Worm (Caenorhabditis elegans) whole organism, early embryonic: ENCODE results near the gene C03B1.14.

ENCODE experiments used
- B0310.2 ChIP-seq: sonication (generic microtip); optimal IDR thresholded peaks from 2 replicates; lab custom pipeline; 2016; ENCODE audit warnings: mild to moderate bottlenecking, missing genetic modification characterization, missing compliant biosample characterization
- F13C5.2 ChIP-seq: sonication (generic microtip); optimal IDR thresholded peaks from 2 replicates; lab custom pipeline; 2017; ENCODE audit warnings: mild to moderate bottlenecking, missing genetic modification characterization, inconsistent platforms, missing compliant biosample characterization
- aly-1 ChIP-seq: sonication (generic microtip); optimal IDR thresholded peaks from 2 replicates; lab custom pipeline; 2016; ENCODE audit warnings: missing genetic modification characterization, missing compliant biosample characterization
- ama-1 ChIP-seq: fragments of 150-350 bp; optimal IDR thresholded peaks from 2 replicates; lab custom pipeline; 2014
- ceh-13 ChIP-seq: fragments of 200-800 bp; sonication (Bioruptor generic); optimal IDR thresholded peaks from 2 replicates; lab custom pipeline; 2018; ENCODE audit warnings: mild to moderate bottlenecking, missing genetic modification characterization, missing compliant biosample characterization
- ceh-36 ChIP-seq: sonication (generic microtip); optimal IDR thresholded peaks from 2 replicates; lab custom pipeline; 2016; ENCODE audit warnings: missing genetic modification characterization, inconsistent platforms, missing compliant biosample characterization
- ets-7 ChIP-seq: sonication (generic microtip); optimal IDR thresholded peaks from 2 replicates; lab custom pipeline; 2016; ENCODE audit warnings: missing genotype, missing genetic modification characterization, missing compliant biosample characterization
- flt-1 ChIP-seq: fragments of 200-800 bp; sonication (Bioruptor generic); IDR thresholded peaks from 2 replicates; pipeline ENCODE4 v1.3.6; 2022; ENCODE audit warnings: missing genetic modification characterization, missing compliant biosample characterization
- hmbx-1 ChIP-seq: sonication (generic microtip); optimal IDR thresholded peaks from 2 replicates; lab custom pipeline; 2016; ENCODE audit warnings: mild to moderate bottlenecking, missing genetic modification characterization, missing compliant biosample characterization
- hmg-4 ChIP-seq: fragments of 200-800 bp; sonication (Bioruptor generic); optimal IDR thresholded peaks from 2 replicates; lab custom pipeline; 2018; ENCODE audit warnings: mild to moderate bottlenecking, missing genetic modification characterization, missing compliant biosample characterization
- hnd-1 ChIP-seq: sonication (generic microtip); optimal IDR thresholded peaks from 2 replicates; lab custom pipeline; 2016; ENCODE audit warnings: missing genetic modification characterization, missing compliant biosample characterization
- pes-1 ChIP-seq: fragments of 200-800 bp; sonication (Bioruptor generic); IDR thresholded peaks from 2 replicates; pipeline ENCODE4 v1.3.6; 2022; ENCODE audit warnings: missing genetic modification reagents, missing genetic modification characterization, missing compliant biosample characterization
- scrt-1 ChIP-seq: fragments of 200-800 bp; sonication (Bioruptor generic); IDR thresholded peaks from 2 replicates; pipeline ENCODE4 v1.3.6; 2022; ENCODE audit warnings: missing genetic modification characterization, missing compliant biosample characterization
- sea-1 ChIP-seq: fragments of 200-800 bp; sonication (Bioruptor generic); conservative IDR thresholded peaks from 2 replicates; pipeline ENCODE4 v1.3.6; 2022; ENCODE audit warnings: missing genetic modification characterization, missing compliant biosample characterization
- tbx-11 ChIP-seq: fragments of 200-800 bp; sonication (Bioruptor generic); IDR thresholded peaks from 2 replicates; pipeline ENCODE4 v1.3.6; 2022; ENCODE audit warnings: missing genetic modification characterization, missing compliant biosample characterization
- tbx-37 ChIP-seq: fragments of 200-800 bp; sonication (Bioruptor generic); conservative IDR thresholded peaks from 2 replicates; pipeline ENCODE4 v1.3.6; 2022; ENCODE audit warnings: missing genetic modification reagents, missing genetic modification characterization, missing compliant biosample characterization
- tra-4 ChIP-seq: sonication (generic microtip); optimal IDR thresholded peaks from 2 replicates; lab custom pipeline; 2017; ENCODE audit warnings: missing genetic modification characterization, missing compliant biosample characterization

The C03B1.14 gene

ce11 chrX:6355030-6355635 is 5.4 kb downstream of the C03B1.14 start, which contains the start of gene C03B1.5:
C03B1.5 (plus strand) TSS chrX:6355585.
- TF ChIP-seq scrt-1 (GFP tag; lab: Robert Waterston, UW) (no peak), ceh-13 (no peak), aly-1 (no peak), tbx-37 (GFP tag; lab: Robert Waterston, UW) (no peak), hnd-1 (tag; lab: Kevin White, UChicago) (no peak), hmbx-1 (tag; lab: Kevin White, UChicago) (no peak), ama-1 (lab: Kevin White, UChicago) (no peak), flt-1 (GFP tag; lab: Robert Waterston, UW) (no peak), tra-4 (tag; lab: Kevin White, UChicago) (no peak), sea-1 (GFP tag; lab: Robert Waterston, UW) (no peak), ceh-36 (tag; lab: Kevin White, UChicago) (no peak), ets-7 (tag; lab: Kevin White, UChicago) (no peak)

- no peak for TF ChIP-seq F13C5.2 (tag; lab: Kevin White, UChicago)
- TF ChIP-seq B0310.2 = no peak
- TF ChIP-seq sea-1 (GFP tag; lab: Robert Waterston, UW) = no peak
- TF ChIP-seq ets-7 (tag; lab: Kevin White, UChicago) = no peak
- no peak for TF ChIP-seq flt-1 (GFP tag; lab: Robert Waterston, UW)
These were observed 6.8 kb downstream of the C03B1.14 start for ce11 chrX:6353763-6354162.

- no peak for TF ChIP-seq pes-1 (GFP tag; lab: Robert Waterston, UW)
- TF ChIP-seq aly-1 = no peak
- TF ChIP-seq sea-1 (GFP tag; lab: Robert Waterston, UW) = no peak
- TF ChIP-seq ama-1 (lab: Kevin White, UChicago) = no peak
- no peak for TF ChIP-seq scrt-1 (GFP tag; lab: Robert Waterston, UW)
- no peak for TF ChIP-seq tbx-37 (GFP tag; lab: Robert Waterston, UW)
- TF ChIP-seq tra-4 (tag; lab: Kevin White, UChicago) = no peak
- TF ChIP-seq ets-7 (tag; lab: Kevin White, UChicago) = no peak
- no peak for TF ChIP-seq hnd-1 (tag; lab: Kevin White, UChicago)
- no peak for TF ChIP-seq tbx-11 (GFP tag; lab: Robert Waterston, UW)
- TF ChIP-seq hmbx-1 (tag; lab: Kevin White, UChicago) = no peak
- no peak for TF ChIP-seq B0310.2
- no peak for TF ChIP-seq ceh-13
- no peak for TF ChIP-seq F13C5.2 (tag; lab: Kevin White, UChicago)
- no peak for TF ChIP-seq ceh-36 (tag; lab: Kevin White, UChicago)
- TF ChIP-seq flt-1 (GFP tag; lab: Robert Waterston, UW) = no peak
- TF ChIP-seq hmg-4 = no peak
These were observed 10.5 kb downstream of the C03B1.14 start, which contains the start of gene C03B1.6 for ce11 chrX:6350016-6350415. C03B1.6 (plus strand) TSS chrX:6350316.

- TF ChIP-seq tra-4 (tag; lab: Kevin White, UChicago) (no peak), ceh-36 (tag; lab: Kevin White, UChicago) (no peak), ama-1 (lab: Kevin White, UChicago) (no peak), tbx-11 (GFP tag; lab: Robert Waterston, UW) (no peak), scrt-1 (GFP tag; lab: Robert Waterston, UW) (no peak), hmbx-1 (tag; lab: Kevin White, UChicago) (no peak), tbx-37 (GFP tag; lab: Robert Waterston, UW) (no peak), sea-1 (GFP tag; lab: Robert Waterston, UW) (no peak), ets-7 (tag; lab: Kevin White, UChicago) (no peak), flt-1 (GFP tag; lab: Robert Waterston, UW) (no peak), hnd-1 (tag; lab: Kevin White, UChicago) (no peak), aly-1 (no peak), ceh-13 (no peak), hmg-4 (no peak), pes-1 (GFP tag; lab: Robert Waterston, UW) (no peak), F13C5.2 (tag; lab: Kevin White, UChicago) (no peak), B0310.2 (no peak)
These were observed 13.5 kb downstream of the C03B1.14 start, which contains the start of gene C03B1.9 for ce11 chrX:6347013-6347412. C03B1.9 (minus strand) TSS chrX:6347113.

- TF ChIP-seq ama-1 (lab: Kevin White, UChicago) (no peak), tra-4 (tag; lab: Kevin White, UChicago) (no peak), tbx-11 (GFP tag; lab: Robert Waterston, UW) (no peak), ceh-13 (no peak), ceh-36 (tag; lab: Kevin White, UChicago) (no peak), sea-1 (GFP tag; lab: Robert Waterston, UW) (no peak), pes-1 (GFP tag; lab: Robert Waterston, UW) (no peak), tbx-37 (GFP tag; lab: Robert Waterston, UW) (no peak), aly-1 (no peak), B0310.2 (no peak), hnd-1 (tag; lab: Kevin White, UChicago) (no peak), hmg-4 (no peak), scrt-1 (GFP tag; lab: Robert Waterston, UW) (no peak), ets-7 (tag; lab: Kevin White, UChicago) (no peak), hmbx-1 (tag; lab: Kevin White, UChicago) (no peak), flt-1 (GFP tag; lab: Robert Waterston, UW) (no peak), F13C5.2 (tag; lab: Kevin White, UChicago) (no peak)
These were observed 14.8 kb downstream of the C03B1.14 start for ce11 chrX:6345785-6346184.

ce11 chrX:6341513-6341912 is 19.0 kb downstream of the C03B1.14 start, which contains the start of gene C03B1.7:
C03B1.7 (plus strand) TSS chrX:6341813.
- TF ChIP-seq tbx-11 (GFP tag; lab: Robert Waterston, UW) (no peak), pes-1 (GFP tag; lab: Robert Waterston, UW) (no peak), B0310.2 (no peak), ama-1 (lab: Kevin White, UChicago) (no peak), scrt-1 (GFP tag; lab: Robert Waterston, UW) (no peak), flt-1 (GFP tag; lab: Robert Waterston, UW) (no peak), tra-4 (tag; lab: Kevin White, UChicago) (no peak), ceh-13 (no peak), ceh-36 (tag; lab: Kevin White, UChicago) (no peak), hmg-4 (no peak), ets-7 (tag; lab: Kevin White, UChicago) (no peak), hmbx-1 (tag; lab: Kevin White, UChicago) (no peak), hnd-1 (tag; lab: Kevin White, UChicago) (no peak), aly-1 (no peak), F13C5.2 (tag; lab: Kevin White, UChicago) (no peak), tbx-37 (GFP tag; lab: Robert Waterston, UW) (no peak), sea-1 (GFP tag; lab: Robert Waterston, UW) (no peak)
